Fruit fly (Drosophila melanogaster): ENCODE results near the gene Trs33.

Trs33 gene

DNA sequence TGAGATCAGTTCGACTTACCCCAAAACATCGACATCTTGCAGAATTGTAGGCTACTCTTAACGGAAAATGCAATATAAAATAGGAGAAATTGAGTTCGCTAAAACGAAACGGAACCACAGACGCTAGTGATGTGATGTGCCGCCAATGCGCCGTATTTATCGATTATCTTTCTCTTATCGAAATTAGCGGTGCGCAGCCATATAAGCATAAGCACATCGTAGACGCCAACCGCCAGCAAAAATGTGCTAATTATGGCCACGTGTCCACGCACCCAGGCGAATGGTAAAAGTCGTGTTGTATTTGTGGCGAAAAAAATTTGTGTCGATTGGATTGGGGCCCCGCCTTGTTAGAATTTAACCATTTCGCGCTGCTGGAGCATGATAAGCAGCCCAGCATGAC lies 17.8 kb downstream of the Trs33 start, which contains the start of the genes Fkbp39 and Cyfip (continued):
- TF ChIP-seq CG2202 (tag; optimal IDR thresholded peaks at IDR 0.05) (peak; percentile 18), Bgb (GFP tag; IDR thresholded peaks at IDR 0.05; ENCODE audit: partially characterized antibody) (peak; percentile 90), Mrtf (GFP tag; IDR thresholded peaks at IDR 0.05) (no peak), rib (GFP tag; IDR thresholded peaks at IDR 0.05) (peak; percentile 70; the same call in 1 of the 2 replicates), CG13296 (GFP tag; optimal IDR thresholded peaks at IDR 0.05) (peak; percentile 2), YL-1 (GFP tag; optimal IDR thresholded peaks at IDR 0.05) (peak; percentile 98), hbn (GFP tag; IDR thresholded peaks at IDR 0.05; ENCODE audit: partially characterized antibody) (peak; percentile 65), odd (GFP tag; optimal IDR thresholded peaks at IDR 0.05) (no peak), CG2875 (GFP tag; optimal IDR thresholded peaks at IDR 0.05) (no peak), sna (GFP tag; IDR thresholded peaks at IDR 0.05; ENCODE audit: partially characterized antibody) (peak; percentile 54; the same call in 1 of the 2 replicates), vnd (GFP tag; IDR thresholded peaks at IDR 0.05; ENCODE audit: partially characterized antibody) (peak; percentile 44; the same call in 1 of the 3 replicates), dysf (GFP tag; IDR thresholded peaks at IDR 0.05) (0 out of 3 replicates have a peak, but pooled peaks have one; percentile 21), usp (GFP tag; optimal IDR thresholded peaks at IDR 0.05) (no peak), B-H2 (GFP tag; optimal IDR thresholded peaks at IDR 0.05) (peak; percentile 77), aop (GFP tag; IDR thresholded peaks at IDR 0.05) (no peak), CG7271 (tag; optimal IDR thresholded peaks at IDR 0.05) (no peak), cg (GFP tag; optimal IDR thresholded peaks at IDR 0.05) (peak; percentile 47), CG6813 (GFP tag; optimal IDR thresholded peaks at IDR 0.05) (no peak), CG1832 (GFP tag; optimal IDR thresholded peaks at IDR 0.05) (no peak), CG32772 (GFP tag; IDR thresholded peaks at IDR 0.05) (peak; percentile 78), CG12155 (GFP tag; optimal IDR thresholded peaks at IDR 0.05) (peak; percentile 55), Stat92E (GFP tag; optimal IDR thresholded peaks at IDR 0.05) (peak in 1 of 3 experiments; percentile 61), E2f1 (GFP tag; IDR thresholded peaks at IDR 0.05) (no peak; the same call in 1 of the 2 replicates), chn (GFP tag; optimal IDR thresholded peaks at IDR 0.05) (peak; percentile 8), CG15479 (GFP tag; optimal IDR thresholded peaks at IDR 0.05) (no peak), Dp (GFP tag; optimal IDR thresholded peaks at IDR 0.05) (peak; percentile 71), CG9932 (GFP tag; IDR thresholded peaks at IDR 0.05) (peak; percentile 71), Eip74EF (GFP tag; optimal IDR thresholded peaks at IDR 0.05) (no peak), CG34422 (GFP tag; IDR thresholded peaks at IDR 0.05) (peak; percentile 94), CG7745 (tag; optimal IDR thresholded peaks at IDR 0.05) (no peak), Side (GFP tag; optimal IDR thresholded peaks at IDR 0.05) (peak; percentile 67), HLH4C (GFP tag; IDR thresholded peaks at IDR 0.05; ENCODE audit: partially characterized antibody) (peak; percentile 80), CG10959 (GFP tag; IDR thresholded peaks at IDR 0.05) (no peak), gcm2 (GFP tag; optimal IDR thresholded peaks at IDR 0.05) (peak; percentile 14), gro (GFP tag; optimal IDR thresholded peaks at IDR 0.05) (peak; percentile 85), row (GFP tag; IDR thresholded peaks at IDR 0.05) (peak; percentile 44; the same call in 2 of the 3 replicates)

dm6 chr3R:15330472-15330871 lies 20.3 kb downstream of the Trs33 start, which contains the start of gene mRpL9:
Gene mRpL9, plus strand, starts transcription at chr3R:15330738.
- no peak for TF ChIP-seq CG11247 (GFP tag; IDR thresholded peaks at IDR 0.05)
- TF ChIP-seq CG15514 (GFP tag; optimal IDR thresholded peaks at IDR 0.05) = peak; percentile 52
- peak; percentile 26; the same call in 1 of the 2 replicates for TF ChIP-seq amos (GFP tag; IDR thresholded peaks at IDR 0.05; ENCODE audit: partially characterized antibody)
- TF ChIP-seq CG2116 (GFP tag; optimal IDR thresholded peaks at IDR 0.05) = peak; percentile 16
- no peak for TF ChIP-seq Dip3 (GFP tag; optimal IDR thresholded peaks at IDR 0.05)
- no peak for TF ChIP-seq al (GFP tag; IDR thresholded peaks at IDR 0.05)
- no peak for TF ChIP-seq Atf6 (GFP tag; IDR thresholded peaks at IDR 0.05)
- TF ChIP-seq CG17568 (GFP tag; optimal IDR thresholded peaks at IDR 0.05) = no peak
- no peak for TF ChIP-seq dimm (GFP tag; IDR thresholded peaks at IDR 0.05)
- TF ChIP-seq Opbp (GFP tag; IDR thresholded peaks at IDR 0.05; ENCODE audit: partially characterized antibody) = peak; percentile 38; the same call in 1 of the 3 replicates
- no peak for TF ChIP-seq CG4404 (GFP tag; IDR thresholded peaks at IDR 0.05)
- peak; percentile 70 for TF ChIP-seq E2f2 (GFP tag; IDR thresholded peaks at IDR 0.05)
- no peak for TF ChIP-seq CG7786 (GFP tag; optimal IDR thresholded peaks at IDR 0.05)
- TF ChIP-seq Antp (GFP tag; optimal IDR thresholded peaks at IDR 0.05) = peak; percentile 17
- peak; percentile 51 for TF ChIP-seq CG17186 (GFP tag; optimal IDR thresholded peaks at IDR 0.05)
- no peak for TF ChIP-seq CG2129 (GFP tag; IDR thresholded peaks at IDR 0.05; ENCODE audit: partially characterized antibody)

Data from whole organism, embryonic.